Worm (Caenorhabditis elegans): ENCODE measurements around the gene fbxb-105.

fbxb-105 gene

ce11 chrII:2741405-2741804 lies 29.3 kb downstream of the fbxb-105 start (continued):
- TF ChIP-seq ama-1 (optimal IDR thresholded peaks at IDR 0.05) = no peak

DNA sequence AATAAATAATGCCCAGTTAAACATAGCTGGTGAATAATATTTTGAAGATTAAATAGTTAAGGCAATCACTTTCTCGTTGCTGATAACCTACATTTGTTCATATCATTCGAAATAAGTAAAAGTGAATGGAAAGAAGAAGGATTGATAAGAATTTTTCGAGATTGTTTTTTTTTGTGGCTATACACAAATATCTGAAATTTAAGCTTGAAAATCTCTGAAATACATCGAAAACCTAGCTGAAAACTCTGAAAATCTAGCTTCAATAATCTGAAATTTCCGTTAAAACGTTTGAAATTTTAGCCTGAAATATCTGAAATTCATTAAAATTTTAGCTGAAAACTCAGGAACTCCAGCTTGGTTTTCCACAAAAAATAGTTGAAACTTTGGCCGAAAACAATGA lies 31.1 kb downstream of the fbxb-105 start, which contains the start of gene T05A8.6:
Gene T05A8.6 (minus strand): TSS at position 101 of the 400 bp plus-strand sequence.
- TF ChIP-seq fos-1 (tag; optimal IDR thresholded peaks at IDR 0.05) = no peak
- TF ChIP-seq mes-2 (tag; optimal IDR thresholded peaks at IDR 0.05; ENCODE audit: poor library complexity, severe bottlenecking) = no peak
- no peak for TF ChIP-seq nhr-11 (tag; optimal IDR thresholded peaks at IDR 0.05)
- TF ChIP-seq skn-1 (tag; optimal IDR thresholded peaks at IDR 0.05) = no peak
- TF ChIP-seq snpc-4 (tag; optimal IDR thresholded peaks at IDR 0.05) = no peak
- TF ChIP-seq nhr-42 (GFP tag; IDR thresholded peaks at IDR 0.05) = no peak
- TF ChIP-seq dmd-8 (GFP tag; IDR thresholded peaks at IDR 0.05) = no peak
- TF ChIP-seq lin-38 (GFP tag; IDR thresholded peaks at IDR 0.05) = no peak
- TF ChIP-seq Y105C5A.15 (GFP tag; IDR thresholded peaks at IDR 0.05) = no peak
- TF ChIP-seq F26F4.8 (GFP tag; conservative IDR thresholded peaks at IDR 0.05) = no peak
- TF ChIP-seq ceh-20 (GFP tag; IDR thresholded peaks at IDR 0.05) = no peak
- no peak for TF ChIP-seq vab-7 (GFP tag; IDR thresholded peaks at IDR 0.05)
- no peak for TF ChIP-seq arid-1 (GFP tag; conservative IDR thresholded peaks at IDR 0.05)

DNA sequence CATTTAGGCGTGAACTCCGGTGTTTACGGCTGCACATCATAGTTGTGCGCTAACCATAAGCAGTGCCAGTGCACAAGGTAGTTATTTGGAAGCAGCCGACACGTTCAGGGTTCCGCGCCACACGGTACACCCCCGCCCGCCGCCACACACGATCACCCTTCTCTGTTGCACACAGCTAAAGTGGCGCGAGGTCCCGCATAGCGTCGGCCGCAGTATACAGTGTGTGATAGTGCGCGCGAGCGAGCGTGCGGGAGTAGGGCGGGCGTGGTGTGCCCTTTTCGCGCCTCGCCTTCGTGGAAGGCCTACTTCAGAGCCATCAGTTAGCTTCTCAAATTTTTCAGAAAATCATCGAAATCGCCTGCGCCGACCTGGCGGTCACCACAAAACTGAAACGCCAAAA lies 33.8 kb downstream of the fbxb-105 start:
- TF ChIP-seq set-16 (GFP tag; IDR thresholded peaks at IDR 0.05) (peak; percentile 82), F10B5.3 (tag; optimal IDR thresholded peaks at IDR 0.05) (no peak), lim-7 (GFP tag; IDR thresholded peaks at IDR 0.05) (peak; percentile 34; the same call in 1 of the 2 replicates), php-3 (GFP tag; IDR thresholded peaks at IDR 0.05) (0 out of 2 replicates have a peak, but pooled peaks have one; percentile 12), lin-29 (GFP tag; IDR thresholded peaks at IDR 0.05) (0 out of 2 replicates have a peak, but pooled peaks have one; percentile 19), cey-2 (tag; optimal IDR thresholded peaks at IDR 0.05; ENCODE audit: borderline replicate concordance, insufficient read depth) (no peak)

ce11 chrII:2736156-2736728 lies 34.4 kb downstream of the fbxb-105 start, which contains the start of gene T05A8.8:
Gene T05A8.8, plus strand, starts transcription at chrII:2736678.
- TF ChIP-seq Y75B8A.6 (GFP tag; IDR thresholded peaks at IDR 0.05) (0 out of 2 replicates have a peak, but pooled peaks have one; percentile 34), unc-62 (GFP tag; optimal IDR thresholded peaks at IDR 0.05 in 1 of 2) (peak in 1 of 2 experiments; percentile 51), unc-62 (tag; optimal IDR thresholded peaks at IDR 0.05) (no peak), madf-9 (GFP tag; conservative IDR thresholded peaks at IDR 0.05) (0 out of 2 replicates have a peak, but pooled peaks have one; percentile 15), egl-43 (GFP tag; IDR thresholded peaks at IDR 0.05) (peak; percentile 67), ceh-32 (tag; optimal IDR thresholded peaks at IDR 0.05; ENCODE audit: poor library complexity) (no peak), dmd-8 (GFP tag; IDR thresholded peaks at IDR 0.05) (0 out of 2 replicates have a peak, but pooled peaks have one; percentile 5), dve-1 (tag; optimal IDR thresholded peaks at IDR 0.05; ENCODE audit: insufficient read depth) (no peak), D1046.2 (GFP tag; IDR thresholded peaks at IDR 0.05) (0 out of 2 replicates have a peak, but pooled peaks have one; percentile 36), snpc-1.2 (GFP tag; IDR thresholded peaks at IDR 0.05) (no peak), vab-7 (GFP tag; IDR thresholded peaks at IDR 0.05) (0 out of 2 replicates have a peak, but pooled peaks have one; percentile 35), lim-7 (GFP tag; IDR thresholded peaks at IDR 0.05) (0 out of 2 replicates have a peak, but pooled peaks have one; percentile 48), ceh-44 (GFP tag; IDR thresholded peaks at IDR 0.05) (no peak), F26F4.8 (GFP tag; conservative IDR thresholded peaks at IDR 0.05) (peak; percentile 70; the same call in 1 of the 2 replicates), madf-5 (GFP tag; IDR thresholded peaks at IDR 0.05) (0 out of 4 replicates have a peak, but pooled peaks have one; percentile 27 to 41)

ce11 chrII:2735644-2736043 lies 35.0 kb downstream of the fbxb-105 start:
- TF ChIP-seq dmd-6 (GFP tag; IDR thresholded peaks at IDR 0.05) (peak; percentile 29; the same call in 1 of the 2 replicates), F49E8.2 (tag; optimal IDR thresholded peaks at IDR 0.05; ENCODE audit: borderline replicate concordance) (no peak), aha-1 (tag) (peak; percentile 80), mxl-2 (GFP tag; conservative IDR thresholded peaks at IDR 0.05) (no peak), lim-7 (GFP tag; IDR thresholded peaks at IDR 0.05) (peak; percentile 67; the same call in 1 of the 2 replicates), F26F4.8 (GFP tag; conservative IDR thresholded peaks at IDR 0.05) (peak; percentile 64; the same call in 1 of the 2 replicates), egl-43 (GFP tag; IDR thresholded peaks at IDR 0.05) (peak; percentile 82), spr-3 (GFP tag; optimal IDR thresholded peaks at IDR 0.05) (no peak), ceh-20 (GFP tag; IDR thresholded peaks at IDR 0.05) (peak; percentile 11; the same call in 1 of the 2 replicates), ama-1 (optimal IDR thresholded peaks at IDR 0.05) (no peak), lin-13 (GFP tag; optimal IDR thresholded peaks at IDR 0.05) (peak; percentile 46), T26A8.4 (GFP tag; IDR thresholded peaks at IDR 0.05) (no peak), aly-2 (tag; optimal IDR thresholded peaks at IDR 0.05) (no peak), tra-1 (GFP tag; IDR thresholded peaks at IDR 0.05) (0 out of 2 replicates have a peak, but pooled peaks have one; percentile 44), nhr-25 (tag; optimal IDR thresholded peaks at IDR 0.05; ENCODE audit: borderline replicate concordance, insufficient read depth) (no peak)
